Fruit fly (Drosophila melanogaster) whole organism, embryonic: Measurements from ENCODE around the gene CG11912.

Source experiments
- ATbp ChIP-seq: fragments of 200-800 bp; sonication (Bioruptor generic); optimal IDR thresholded peaks from 2 replicates; lab custom pipeline; 2017; ENCODE audit warnings: missing biosample characterization, mild to moderate bottlenecking, missing genetic modification characterization, missing genetic modification reagents
- BEAF-32 ChIP-seq: fragments of 200-800 bp; sonication (Bioruptor generic); optimal IDR thresholded peaks from 3 replicates; lab custom pipeline; 2017; ENCODE audit warnings: missing biosample characterization, missing genetic modification characterization, mild to moderate bottlenecking, moderate library complexity, missing genetic modification reagents
- CG10366 ChIP-seq: fragments of 200-800 bp; sonication (Bioruptor generic); IDR thresholded peaks from 2 replicates; pipeline ENCODE4 v1.3.6; 2022; ENCODE audit warnings: missing biosample characterization, missing genetic modification characterization
- CG12155 ChIP-seq: fragments of 200-800 bp; sonication (Bioruptor generic); optimal IDR thresholded peaks from 3 replicates; lab custom pipeline; 2016; ENCODE audit warnings: missing biosample characterization, missing genetic modification characterization
- CG13775 ChIP-seq: fragments of 200-800 bp; sonication (Bioruptor generic); optimal IDR thresholded peaks from 3 replicates; lab custom pipeline; 2017; ENCODE audit warnings: missing biosample characterization, mild to moderate bottlenecking, missing genetic modification characterization
- CG14667 ChIP-seq: fragments of 200-800 bp; sonication (Bioruptor generic); IDR thresholded peaks from 2 replicates; pipeline ENCODE4 v1.3.6; 2022; ENCODE audit warnings: missing biosample characterization, missing genetic modification characterization
- CG15601 ChIP-seq: fragments of 200-800 bp; sonication (Bioruptor generic); optimal IDR thresholded peaks from 3 replicates; lab custom pipeline; 2019; ENCODE audit warnings: missing biosample characterization, mild to moderate bottlenecking, missing genetic modification characterization, moderate library complexity
- CG1602 ChIP-seq: fragments of 200-800 bp; sonication (Bioruptor generic); optimal IDR thresholded peaks from 3 replicates; lab custom pipeline; 2016; ENCODE audit warnings: missing biosample characterization, missing genetic modification characterization
- CG1792 ChIP-seq: fragments of 200-800 bp; sonication (Bioruptor generic); optimal IDR thresholded peaks from 2 replicates; lab custom pipeline; 2016; ENCODE audit warnings: missing biosample characterization, missing genetic modification characterization
- CG2116 ChIP-seq: fragments of 200-800 bp; sonication (Bioruptor generic); optimal IDR thresholded peaks from 3 replicates; lab custom pipeline; 2018; ENCODE audit warnings: missing biosample characterization, mild to moderate bottlenecking, missing genetic modification characterization
- CG2199 ChIP-seq: fragments of 200-800 bp; sonication (Bioruptor generic); IDR thresholded peaks from 3 replicates; pipeline ENCODE4 v1.3.6; 2022; ENCODE audit warnings: missing biosample characterization, missing genetic modification characterization
- CG30431 ChIP-seq: fragments of 200-800 bp; sonication (Bioruptor generic); optimal IDR thresholded peaks from 2 replicates; lab custom pipeline; 2017; ENCODE audit warnings: missing biosample characterization, missing genetic modification characterization
- CG31365 ChIP-seq: fragments of 200-800 bp; sonication (Bioruptor generic); optimal IDR thresholded peaks from 2 replicates; lab custom pipeline; 2018; ENCODE audit warnings: missing biosample characterization, mild to moderate bottlenecking, missing genetic modification characterization
- CG31441 ChIP-seq: fragments of 200-800 bp; sonication (Bioruptor generic); IDR thresholded peaks from 2 replicates; pipeline ENCODE4 v1.3.6; 2022; ENCODE audit warnings: missing biosample characterization, missing genetic modification characterization
- CG33557 ChIP-seq: fragments of 200-800 bp; sonication (Bioruptor generic); optimal IDR thresholded peaks from 2 replicates; lab custom pipeline; 2019; ENCODE audit warnings: missing biosample characterization, mild to moderate bottlenecking, missing genetic modification characterization, moderate library complexity
- CG3995 ChIP-seq: fragments of 200-800 bp; sonication (Bioruptor generic); optimal IDR thresholded peaks from 3 replicates; lab custom pipeline; 2016; ENCODE audit warnings: missing biosample characterization, missing genetic modification characterization
- CG5245 ChIP-seq: fragments of 200-800 bp; sonication (Bioruptor generic); optimal IDR thresholded peaks from 3 replicates; lab custom pipeline; 2016; ENCODE audit warnings: missing biosample characterization, missing genetic modification characterization
- CG8290 ChIP-seq, 3 experiments: fragments of 200-800 bp; sonication (Bioruptor generic); optimal IDR thresholded peaks; 2 replicates each; lab custom pipeline; 2016 to 2019; ENCODE audit warnings: missing biosample characterization in 3 of 3, missing genetic modification characterization in 3 of 3, mild to moderate bottlenecking in 2 of 3, moderate library complexity in 1 of 3
- Chrac-16 ChIP-seq: fragments of 200-800 bp; sonication (Bioruptor generic); optimal IDR thresholded peaks from 3 replicates; lab custom pipeline; 2016; ENCODE audit warnings: missing biosample characterization, missing genetic modification characterization
- Gsc ChIP-seq: fragments of 200-800 bp; sonication (Bioruptor generic); IDR thresholded peaks from 2 replicates; pipeline ENCODE4 v1.3.6; 2022; ENCODE audit warnings: missing biosample characterization, missing genetic modification characterization
- Gug ChIP-seq: fragments of 200-800 bp; sonication (Bioruptor generic); IDR thresholded peaks from 4 replicates; pipeline ENCODE4 v1.3.6; 2022; ENCODE audit warnings: missing biosample characterization, missing genetic modification characterization
- Kr ChIP-seq: fragments of 200-800 bp; sonication (Bioruptor generic); optimal IDR thresholded peaks from 2 replicates; lab custom pipeline; 2017; ENCODE audit warnings: missing biosample characterization, mild to moderate bottlenecking, missing genetic modification characterization
- Lhr ChIP-seq: fragments of 200-800 bp; sonication (Bioruptor generic); optimal IDR thresholded peaks from 3 replicates; lab custom pipeline; 2017; ENCODE audit warnings: mild to moderate bottlenecking, missing biosample characterization, missing genetic modification reagents, missing genetic modification characterization
- Lim3 ChIP-seq: fragments of 200-800 bp; sonication (Bioruptor generic); IDR thresholded peaks from 2 replicates; pipeline ENCODE4 v1.3.6; 2022; ENCODE audit warnings: missing biosample characterization, missing genetic modification characterization
- MESR4 ChIP-seq: fragments of 200-800 bp; sonication (Bioruptor generic); optimal IDR thresholded peaks from 2 replicates; lab custom pipeline; 2018; ENCODE audit warnings: missing biosample characterization, mild to moderate bottlenecking, missing genetic modification characterization, moderate library complexity
- NC2β ChIP-seq: fragments of 200-800 bp; sonication (Bioruptor generic); optimal IDR thresholded peaks from 2 replicates; lab custom pipeline; 2016; ENCODE audit warnings: missing biosample characterization, missing genetic modification characterization
- Oaz ChIP-seq: fragments of 200-800 bp; sonication (Bioruptor generic); IDR thresholded peaks from 2 replicates; pipeline ENCODE4 v1.3.6; 2022; ENCODE audit warnings: missing biosample characterization, missing genetic modification characterization
- Sin3A ChIP-seq: fragments of >200 bp; optimal IDR thresholded peaks from 2 replicates; lab custom pipeline; 2018
- Six4 ChIP-seq: fragments of 200-800 bp; sonication (Bioruptor generic); optimal IDR thresholded peaks from 2 replicates; lab custom pipeline; 2016; ENCODE audit warnings: missing biosample characterization, missing genetic modification characterization
- TFAM ChIP-seq: fragments of 200-800 bp; sonication (Bioruptor generic); optimal IDR thresholded peaks from 2 replicates; lab custom pipeline; 2017; ENCODE audit warnings: missing biosample characterization, missing genetic modification characterization, inconsistent platforms
- Trl ChIP-seq, 3 experiments: fragments of >200 bp in 2 of 3; fragments of 200-800 bp in 1 of 3; sonication (Bioruptor generic) in 1 of 3; optimal IDR thresholded peaks; 2 replicates in 1 of 3; 3 replicates in 2 of 3; lab custom pipeline; 2016 to 2017; ENCODE audit warnings: missing biosample characterization in 1 of 3, missing genetic modification characterization in 1 of 3
- al ChIP-seq: fragments of 200-800 bp; sonication (Bioruptor generic); IDR thresholded peaks from 2 replicates; pipeline ENCODE4 v1.3.6; 2022; ENCODE audit warnings: missing biosample characterization, missing genetic modification characterization
- ara ChIP-seq: fragments of 200-800 bp; sonication (Bioruptor generic); IDR thresholded peaks from 2 replicates; pipeline ENCODE4 v1.3.6; 2022; ENCODE audit warnings: missing biosample characterization, missing genetic modification characterization
- ase ChIP-seq: fragments of 200-800 bp; sonication (Bioruptor generic); IDR thresholded peaks from 3 replicates; pipeline ENCODE4 v1.3.6; 2022; ENCODE audit warnings: missing biosample characterization, missing genetic modification characterization
- ci ChIP-seq: fragments of 200-800 bp; sonication (Bioruptor generic); IDR thresholded peaks from 3 replicates; pipeline ENCODE4 v1.3.6; 2022; ENCODE audit warnings: missing biosample characterization, missing genetic modification characterization
- corto ChIP-seq: fragments of 200-800 bp; sonication (Bioruptor generic); optimal IDR thresholded peaks from 2 replicates; lab custom pipeline; 2016; ENCODE audit warnings: missing biosample characterization, mild to moderate bottlenecking, missing genetic modification characterization, moderate library complexity
- crol ChIP-seq: fragments of 200-800 bp; sonication (Bioruptor generic); IDR thresholded peaks from 2 replicates; pipeline ENCODE4 v1.3.6; 2022; ENCODE audit warnings: missing biosample characterization, missing genetic modification characterization
- dmrt11E ChIP-seq: fragments of 200-800 bp; sonication (Bioruptor generic); optimal IDR thresholded peaks from 3 replicates; lab custom pipeline; 2018; ENCODE audit warnings: missing biosample characterization, mild to moderate bottlenecking, missing genetic modification characterization, moderate library complexity
- en ChIP-seq: fragments of 200-800 bp; sonication (Bioruptor generic); optimal IDR thresholded peaks from 2 replicates; lab custom pipeline; 2016; ENCODE audit warnings: missing biosample characterization, missing genetic modification characterization
- exex ChIP-seq: fragments of 200-800 bp; sonication (Bioruptor generic); optimal IDR thresholded peaks from 4 replicates; lab custom pipeline; 2018; ENCODE audit warnings: missing biosample characterization, mild to moderate bottlenecking, missing genetic modification characterization, moderate library complexity
- fu2 ChIP-seq: fragments of 200-800 bp; sonication (Bioruptor generic); optimal IDR thresholded peaks from 2 replicates; lab custom pipeline; 2016; ENCODE audit warnings: missing biosample characterization, missing genetic modification characterization
- ham ChIP-seq: fragments of 200-800 bp; sonication (Bioruptor generic); IDR thresholded peaks from 2 replicates; pipeline ENCODE4 v1.3.6; 2022; ENCODE audit warnings: missing biosample characterization, missing genetic modification characterization
- kni ChIP-seq: fragments of 200-800 bp; sonication (Bioruptor generic); optimal IDR thresholded peaks from 3 replicates; lab custom pipeline; 2017; ENCODE audit warnings: mild to moderate bottlenecking, missing biosample characterization, missing genetic modification reagents, missing genetic modification characterization
- lilli ChIP-seq: fragments of 200-800 bp; sonication (Bioruptor generic); optimal IDR thresholded peaks from 3 replicates; lab custom pipeline; 2016; ENCODE audit warnings: missing biosample characterization, missing genetic modification characterization
- luna ChIP-seq: fragments of 200-800 bp; sonication (Bioruptor generic); optimal IDR thresholded peaks from 2 replicates; lab custom pipeline; 2016; ENCODE audit warnings: missing biosample characterization, missing genetic modification characterization
- pb ChIP-seq: fragments of 200-800 bp; sonication (Bioruptor generic); optimal IDR thresholded peaks from 3 replicates; lab custom pipeline; 2016; ENCODE audit warnings: missing biosample characterization, missing genetic modification characterization
- pita ChIP-seq: fragments of 200-800 bp; sonication (Bioruptor generic); optimal IDR thresholded peaks from 2 replicates; lab custom pipeline; 2017; ENCODE audit warnings: missing biosample characterization, mild to moderate bottlenecking, missing genetic modification characterization
- ro ChIP-seq: fragments of 200-800 bp; sonication (Bioruptor generic); IDR thresholded peaks from 2 replicates; pipeline ENCODE4 v1.3.6; 2022; ENCODE audit warnings: missing biosample characterization, missing genetic modification characterization
- slbo ChIP-seq: fragments of 200-800 bp; sonication (Bioruptor generic); IDR thresholded peaks from 2 replicates; pipeline ENCODE4 v1.3.6; 2022; ENCODE audit warnings: missing biosample characterization, missing genetic modification characterization
- trh ChIP-seq: fragments of 200-800 bp; sonication (Bioruptor generic); optimal IDR thresholded peaks from 2 replicates; lab custom pipeline; 2016; ENCODE audit warnings: missing biosample characterization, missing genetic modification characterization

CG11912 gene

dm6 chr2L:294452-295362 is 24.4 kb downstream of the CG11912 start, which contains the start of the genes U2af38 and Stip1 (continued):
- no peak for TF ChIP-seq CG33557 (GFP tag; lab: Kevin White, UChicago)
- peak; percentile 2 for TF ChIP-seq Chrac-16 (GFP tag; lab: Kevin White, UChicago)
- TF ChIP-seq slbo = peak; percentile 64; the same call in 1 of the 2 replicates
- TF ChIP-seq Lim3 (GFP tag; lab: Robert Waterston, UW) = no peak
- TF ChIP-seq MESR4 (GFP tag; lab: Kevin White, UChicago) = peak; percentile 80
- no peak for TF ChIP-seq ro (GFP tag; lab: Robert Waterston, UW)
- no peak for TF ChIP-seq corto
- TF ChIP-seq ci = no peak; the same call in 2 of the 3 replicates
- TF ChIP-seq lilli (GFP tag; lab: Kevin White, UChicago) = peak; percentile 14
- no peak for TF ChIP-seq CG1792 (GFP tag; lab: Kevin White, UChicago)
- TF ChIP-seq Gug (GFP tag; lab: Robert Waterston, UW) = no peak
- no peak for TF ChIP-seq al (GFP tag; lab: Robert Waterston, UW)
- peak; percentile 38 for TF ChIP-seq Sin3A (lab: Kevin White, UChicago)
- TF ChIP-seq kni (GFP tag; lab: Kevin White, UChicago) = no peak
- no peak for TF ChIP-seq CG15601 (tag; lab: Kevin White, UChicago)
- no peak for TF ChIP-seq Gsc (GFP tag; lab: Robert Waterston, UW)
- TF ChIP-seq CG12155 (GFP tag; lab: Kevin White, UChicago) = no peak
- no peak for TF ChIP-seq Oaz
- no peak for TF ChIP-seq Kr (GFP tag; lab: Kevin White, UChicago)
- TF ChIP-seq TFAM (GFP tag; lab: Kevin White, UChicago) = no peak
- no peak for TF ChIP-seq Six4 (GFP tag; lab: Kevin White, UChicago)
- no peak for TF ChIP-seq ase (GFP tag; lab: Robert Waterston, UW)
- no peak for TF ChIP-seq en (GFP tag; lab: Kevin White, UChicago)
- TF ChIP-seq CG30431 = no peak
- peak; percentile 43; the same call in 1 of the 2 replicates for TF ChIP-seq CG31441 (GFP tag; lab: Robert Waterston, UW)
- TF ChIP-seq ham (GFP tag; lab: Robert Waterston, UW) = no peak
- TF ChIP-seq CG5245 (GFP tag; lab: Kevin White, UChicago) = no peak
- TF ChIP-seq ATbp (GFP tag; lab: Kevin White, UChicago) = no peak
- peak; percentile 69 for TF ChIP-seq BEAF-32
- TF ChIP-seq CG8290 (GFP tag; optimal IDR thresholded peaks at IDR 0.05; lab: Kevin White, UChicago) = peak; percentile 2
- TF ChIP-seq CG8290 (tag; optimal IDR thresholded peaks at IDR 0.05; lab: Kevin White, UChicago) = peak in 1 of 2 experiments; percentile 20
- no peak for TF ChIP-seq CG10366 (GFP tag; lab: Robert Waterston, UW)
- TF ChIP-seq ara = no peak
- no peak for TF ChIP-seq crol (GFP tag; lab: Robert Waterston, UW)
- TF ChIP-seq CG2116 (GFP tag; lab: Kevin White, UChicago) = peak; percentile 95
- TF ChIP-seq exex (tag; lab: Kevin White, UChicago) = no peak
- no peak for TF ChIP-seq pb (GFP tag; lab: Kevin White, UChicago)
- TF ChIP-seq luna (GFP tag; lab: Kevin White, UChicago) = no peak
- TF ChIP-seq Trl (optimal IDR thresholded peaks at IDR 0.05; lab: Kevin White, UChicago) = no peak
- no peak for TF ChIP-seq Trl (GFP tag; optimal IDR thresholded peaks at IDR 0.05; lab: Kevin White, UChicago)
- TF ChIP-seq CG3995 (GFP tag; lab: Kevin White, UChicago) = no peak
- no peak for TF ChIP-seq CG14667
- no peak for TF ChIP-seq CG2199 (GFP tag; lab: Robert Waterston, UW)
- TF ChIP-seq fu2 (GFP tag; lab: Kevin White, UChicago) = no peak
- no peak for TF ChIP-seq CG1602
- TF ChIP-seq pita (GFP tag; lab: Kevin White, UChicago) = peak; percentile 76
- no peak for TF ChIP-seq NC2β (GFP tag; lab: Kevin White, UChicago)
- TF ChIP-seq Lhr (GFP tag; lab: Kevin White, UChicago) = peak; percentile 35
- no peak for TF ChIP-seq dmrt11E (tag; lab: Kevin White, UChicago)
- no peak for TF ChIP-seq CG31365 (tag; lab: Kevin White, UChicago)
- TF ChIP-seq CG13775 (GFP tag; lab: Kevin White, UChicago) = no peak
- TF ChIP-seq trh = no peak
